Worm (Caenorhabditis elegans) whole organism, L4 larva: ENCODE data around the gene F14E5.8.

Experiments
- F26F4.8 ChIP-seq: fragments of 200-800 bp; sonication (Bioruptor generic); conservative IDR thresholded peaks from 2 replicates; pipeline ENCODE4 v1.3.6; 2022; ENCODE audit warnings: missing genetic modification characterization, missing compliant biosample characterization
- F49E8.2 ChIP-seq: sonication (generic microtip); optimal IDR thresholded peaks from 2 replicates; lab custom pipeline; 2016; ENCODE audit warnings: missing compliant biosample characterization, mild to moderate bottlenecking, missing genetic modification characterization, borderline replicate concordance
- Y105C5A.15 ChIP-seq: fragments of 200-800 bp; sonication (Bioruptor generic); IDR thresholded peaks from 2 replicates; pipeline ENCODE4 v1.3.6; 2022; ENCODE audit warnings: missing genetic modification characterization, missing compliant biosample characterization
- Y75B8A.6 ChIP-seq: fragments of 200-800 bp; sonication (Bioruptor generic); IDR thresholded peaks from 2 replicates; pipeline ENCODE4 v1.3.6; 2022; ENCODE audit warnings: missing genetic modification reagents, missing genetic modification characterization, missing compliant biosample characterization
- ZK337.2 ChIP-seq: fragments of 200-800 bp; sonication (Bioruptor generic); IDR thresholded peaks from 2 replicates; pipeline ENCODE4 v1.3.6; 2022; ENCODE audit warnings: missing genetic modification reagents, missing genetic modification characterization, missing compliant biosample characterization
- aly-2 ChIP-seq: sonication (generic microtip); optimal IDR thresholded peaks from 2 replicates; lab custom pipeline; 2018; ENCODE audit warnings: missing biosample characterization, missing genetic modification characterization
- arid-1 ChIP-seq: fragments of 200-800 bp; sonication (Bioruptor generic); conservative IDR thresholded peaks from 2 replicates; pipeline ENCODE4 v1.3.6; 2022; ENCODE audit warnings: missing genetic modification reagents, missing genetic modification characterization, missing compliant biosample characterization
- attf-4 ChIP-seq: sonication (generic microtip); optimal IDR thresholded peaks from 3 replicates; lab custom pipeline; 2017; ENCODE audit warnings: missing biosample characterization, missing genetic modification characterization
- ceh-20 ChIP-seq: fragments of 200-800 bp; sonication (Bioruptor generic); IDR thresholded peaks from 2 replicates; pipeline ENCODE4 v1.3.6; 2022; ENCODE audit warnings: missing genetic modification reagents, missing genetic modification characterization, missing compliant biosample characterization
- ces-1 ChIP-seq: fragments of 150-350 bp; sonication (generic microtip); optimal IDR thresholded peaks from 4 replicates; lab custom pipeline; 2014; ENCODE audit warnings: missing biosample characterization, missing genetic modification reagents, missing genetic modification characterization
- daf-12 ChIP-seq: fragments of 150-350 bp; optimal IDR thresholded peaks from 2 replicates; lab custom pipeline; 2014; ENCODE audit warnings: missing biosample characterization, missing genetic modification reagents, missing genetic modification characterization
- daf-16 ChIP-seq, 3 experiments: sonication (generic microtip); optimal IDR thresholded peaks; 2 replicates each; lab custom pipeline; 2016 to 2017; ENCODE audit warnings: missing genetic modification characterization in 3 of 3, missing genetic modification reagents in 3 of 3, mild to moderate bottlenecking in 2 of 3, missing compliant biosample characterization in 2 of 3, missing biosample characterization in 1 of 3, moderate library complexity in 1 of 3
- daf-19 ChIP-seq: fragments of 200-800 bp; sonication (Bioruptor generic); conservative IDR thresholded peaks from 2 replicates; pipeline ENCODE4 v1.3.6; 2022; ENCODE audit warnings: missing genetic modification characterization, missing compliant biosample characterization
- dmd-6 ChIP-seq: fragments of 200-800 bp; sonication (Bioruptor generic); IDR thresholded peaks from 2 replicates; pipeline ENCODE4 v1.3.6; 2022; ENCODE audit warnings: missing genetic modification reagents, missing genetic modification characterization, missing compliant biosample characterization
- dmd-8 ChIP-seq: fragments of 200-800 bp; sonication (Bioruptor generic); IDR thresholded peaks from 2 replicates; pipeline ENCODE4 v1.3.6; 2022; ENCODE audit warnings: missing genetic modification characterization, missing compliant biosample characterization
- duxl-1 ChIP-seq: sonication (generic microtip); optimal IDR thresholded peaks from 2 replicates; lab custom pipeline; 2016; ENCODE audit warnings: mild to moderate bottlenecking, missing genetic modification characterization, moderate library complexity, missing compliant biosample characterization; ENCODE audit not compliant: poor library complexity
- dve-1 ChIP-seq: sonication (generic microtip); optimal IDR thresholded peaks from 2 replicates; lab custom pipeline; 2017; ENCODE audit warnings: antibody characterized with exemption, mild to moderate bottlenecking, missing genetic modification characterization, missing compliant biosample characterization; ENCODE audit not compliant: insufficient read depth
- egl-43 ChIP-seq: fragments of 200-800 bp; sonication (Bioruptor generic); IDR thresholded peaks from 2 replicates; pipeline ENCODE4 v1.3.6; 2022; ENCODE audit warnings: missing genetic modification reagents, missing genetic modification characterization, missing compliant biosample characterization
- lim-7 ChIP-seq: fragments of 200-800 bp; sonication (Bioruptor generic); IDR thresholded peaks from 2 replicates; pipeline ENCODE4 v1.3.6; 2022; ENCODE audit warnings: missing genetic modification characterization, missing compliant biosample characterization
- lin-1 ChIP-seq: fragments of 200-800 bp; sonication (Bioruptor generic); IDR thresholded peaks from 2 replicates; pipeline ENCODE4 v1.3.6; 2022; ENCODE audit warnings: missing genetic modification reagents, missing genetic modification characterization, missing compliant biosample characterization
- lin-29 ChIP-seq: fragments of 200-800 bp; sonication (Bioruptor generic); IDR thresholded peaks from 2 replicates; pipeline ENCODE4 v1.3.6; 2022; ENCODE audit warnings: missing genetic modification reagents, missing genetic modification characterization, missing compliant biosample characterization
- lin-38 ChIP-seq: fragments of 200-800 bp; sonication (Bioruptor generic); IDR thresholded peaks from 2 replicates; pipeline ENCODE4 v1.3.6; 2022; ENCODE audit warnings: missing genetic modification reagents, missing genetic modification characterization, missing compliant biosample characterization
- lin-39 ChIP-seq: fragments of 150-350 bp; optimal IDR thresholded peaks from 2 replicates; lab custom pipeline; 2014; ENCODE audit warnings: missing biosample characterization, missing genetic modification reagents, missing genetic modification characterization
- lir-3 ChIP-seq: sonication (generic microtip); optimal IDR thresholded peaks from 2 replicates; lab custom pipeline; 2016; ENCODE audit warnings: mild to moderate bottlenecking, missing genetic modification characterization, missing compliant biosample characterization
- lsy-2 ChIP-seq, 2 experiments: fragments of 150-350 bp in 1 of 2; sonication (generic microtip) in 1 of 2; optimal IDR thresholded peaks; 2 replicates each; lab custom pipeline; 2014 to 2017; ENCODE audit warnings: missing biosample characterization in 2 of 2, missing genetic modification characterization in 2 of 2
- madf-5 ChIP-seq, 2 experiments: fragments of 200-800 bp; sonication (Bioruptor generic); IDR thresholded peaks; 2 replicates each; pipeline ENCODE4 v1.3.6; 2022; ENCODE audit warnings: missing compliant biosample characterization in 2 of 2, missing genetic modification characterization in 2 of 2
- mdt-29 ChIP-seq: fragments of 200-800 bp; sonication (Bioruptor generic); IDR thresholded peaks from 2 replicates; pipeline ENCODE4 v1.3.6; 2022; ENCODE audit warnings: missing genetic modification reagents, missing genetic modification characterization, missing compliant biosample characterization
- mep-1 ChIP-seq: fragments of 150-350 bp; sonication (generic microtip); optimal IDR thresholded peaks from 3 replicates; lab custom pipeline; 2014; ENCODE audit warnings: missing biosample characterization, missing genetic modification characterization
- mxl-3 ChIP-seq: fragments of 200-800 bp; sonication (Bioruptor generic); optimal IDR thresholded peaks from 2 replicates; lab custom pipeline; 2018; ENCODE audit warnings: mild to moderate bottlenecking, missing genetic modification characterization, missing compliant biosample characterization
- nhr-102 ChIP-seq: sonication (generic microtip); optimal IDR thresholded peaks from 2 replicates; lab custom pipeline; 2016; ENCODE audit warnings: mild to moderate bottlenecking, missing genetic modification characterization, moderate library complexity, missing compliant biosample characterization
- nhr-11 ChIP-seq: fragments of 150-350 bp; optimal IDR thresholded peaks from 2 replicates; lab custom pipeline; 2014; ENCODE audit warnings: missing biosample characterization, missing genetic modification characterization
- nhr-111 ChIP-seq: fragments of 200-800 bp; sonication (Bioruptor generic); optimal IDR thresholded peaks from 2 replicates; lab custom pipeline; 2018; ENCODE audit warnings: mild to moderate bottlenecking, missing genetic modification characterization, missing compliant biosample characterization
- nhr-237 ChIP-seq: sonication (generic microtip); optimal IDR thresholded peaks from 2 replicates; lab custom pipeline; 2017; ENCODE audit warnings: missing biosample characterization, missing genetic modification characterization
- nhr-25 ChIP-seq: sonication (generic microtip); optimal IDR thresholded peaks from 2 replicates; lab custom pipeline; 2017; ENCODE audit warnings: missing genetic modification characterization, mild to moderate bottlenecking, missing compliant biosample characterization, antibody characterized with exemption, moderate library complexity, borderline replicate concordance; ENCODE audit not compliant: insufficient read depth
- nhr-41 ChIP-seq: fragments of 200-800 bp; sonication (Bioruptor generic); IDR thresholded peaks from 2 replicates; pipeline ENCODE4 v1.3.6; 2022; ENCODE audit warnings: missing genetic modification reagents, missing genetic modification characterization, missing compliant biosample characterization
- nhr-42 ChIP-seq: fragments of 200-800 bp; sonication (Bioruptor generic); IDR thresholded peaks from 2 replicates; pipeline ENCODE4 v1.3.6; 2022; ENCODE audit warnings: missing genetic modification characterization, missing compliant biosample characterization
- nhr-77 ChIP-seq: fragments of 150-350 bp; optimal IDR thresholded peaks from 2 replicates; lab custom pipeline; 2014; ENCODE audit warnings: missing biosample characterization, missing genetic modification characterization
- pha-4 ChIP-seq, 2 experiments: fragments of 150-350 bp in 1 of 2; fragments of 200-800 bp in 1 of 2; sonication (Bioruptor generic) in 1 of 2; IDR thresholded peaks in 1 of 2; optimal IDR thresholded peaks in 1 of 2; 2 replicates each; pipeline versions ENCODE4 v1.3.6 to Lab custom; 2014 to 2022; ENCODE audit warnings: missing genetic modification characterization in 2 of 2, missing genetic modification reagents in 2 of 2, missing biosample characterization in 1 of 2, missing compliant biosample characterization in 1 of 2
- php-3 ChIP-seq: fragments of 200-800 bp; sonication (Bioruptor generic); IDR thresholded peaks from 2 replicates; pipeline ENCODE4 v1.3.6; 2022; ENCODE audit warnings: missing genetic modification reagents, missing genetic modification characterization, missing compliant biosample characterization
- saeg-2 ChIP-seq: fragments of 200-800 bp; sonication (Bioruptor generic); IDR thresholded peaks from 2 replicates; pipeline ENCODE4 v1.3.6; 2022; ENCODE audit warnings: missing genetic modification reagents, missing genetic modification characterization, missing compliant biosample characterization
- skn-1 ChIP-seq: fragments of 150-350 bp; optimal IDR thresholded peaks from 2 replicates; lab custom pipeline; 2014; ENCODE audit warnings: missing biosample characterization, missing genetic modification characterization
- tra-1 ChIP-seq: fragments of 200-800 bp; sonication (Bioruptor generic); IDR thresholded peaks from 2 replicates; pipeline ENCODE4 v1.3.6; 2022; ENCODE audit warnings: missing genetic modification reagents, missing genetic modification characterization, missing compliant biosample characterization
- vab-7 ChIP-seq: fragments of 200-800 bp; sonication (Bioruptor generic); IDR thresholded peaks from 2 replicates; pipeline ENCODE4 v1.3.6; 2022; ENCODE audit warnings: missing genetic modification reagents, missing genetic modification characterization, missing compliant biosample characterization
- zag-1 ChIP-seq: fragments of 150-350 bp; optimal IDR thresholded peaks from 2 replicates; lab custom pipeline; 2014; ENCODE audit warnings: missing biosample characterization, missing genetic modification characterization
- zfp-3 ChIP-seq: fragments of 200-800 bp; sonication (Bioruptor generic); conservative IDR thresholded peaks from 2 replicates; pipeline ENCODE4 v1.3.6; 2022; ENCODE audit warnings: missing genetic modification reagents, missing genetic modification characterization, missing compliant biosample characterization
- zip-11 ChIP-seq: fragments of 200-800 bp; sonication (Bioruptor generic); IDR thresholded peaks from 2 replicates; pipeline ENCODE4 v1.3.6; 2022; ENCODE audit warnings: missing genetic modification characterization, missing compliant biosample characterization
- ztf-11 ChIP-seq: fragments of 150-350 bp; optimal IDR thresholded peaks from 2 replicates; lab custom pipeline; 2014; ENCODE audit warnings: missing biosample characterization, missing genetic modification characterization
- ztf-7 ChIP-seq: fragments of 150-350 bp; optimal IDR thresholded peaks from 2 replicates; lab custom pipeline; 2014; ENCODE audit warnings: missing biosample characterization, missing genetic modification characterization

The F14E5.8 gene

ce11 chrII:8441519-8441918, 21.6 kb downstream of the F14E5.8 start (continued):
- TF ChIP-seq egl-43 (GFP tag; lab: Robert Waterston, UW) (peak; percentile 93), attf-4 (tag; lab: Kevin White, UChicago) (no peak), nhr-111 (peak; percentile 75), lin-38 (peak; percentile 85), ztf-11 (no peak), saeg-2 (GFP tag; lab: Robert Waterston, UW) (peak; percentile 31; the same call in 1 of the 2 replicates), dve-1 (tag; lab: Kevin White, UChicago) (no peak), duxl-1 (tag; lab: Kevin White, UChicago) (peak; percentile 80), ZK337.2 (0 out of 2 replicates have a peak, but pooled peaks have one; percentile 25), daf-19 (GFP tag; lab: Robert Waterston, UW) (peak; percentile 86), F49E8.2 (tag; lab: Kevin White, UChicago) (peak; percentile 59), nhr-41 (GFP tag; lab: Robert Waterston, UW) (0 out of 2 replicates have a peak, but pooled peaks have one; percentile 66), daf-12 (tag; lab: Kevin White, UChicago) (no peak), ceh-20 (GFP tag; lab: Robert Waterston, UW) (peak; percentile 71; the same call in 1 of the 2 replicates), Y75B8A.6 (GFP tag; lab: Robert Waterston, UW) (peak; percentile 82; the same call in 1 of the 2 replicates), nhr-237 (tag; lab: Kevin White, UChicago) (no peak), aly-2 (tag; lab: Kevin White, UChicago) (no peak), daf-16 (GFP tag; optimal IDR thresholded peaks at IDR 0.05; lab: Kevin White, UChicago) (peak; percentile 37 to 88), daf-16 (tag; optimal IDR thresholded peaks at IDR 0.05; lab: Kevin White, UChicago) (no peak), lin-1 (peak; percentile 75), lir-3 (tag; lab: Kevin White, UChicago) (peak; percentile 85), zag-1 (tag; lab: Kevin White, UChicago) (no peak), mxl-3 (GFP tag; lab: Kevin White, UChicago) (peak; percentile 50), tra-1 (GFP tag; lab: Robert Waterston, UW) (peak; percentile 79), skn-1 (tag; lab: Kevin White, UChicago) (no peak), zfp-3 (GFP tag; lab: Robert Waterston, UW) (peak; percentile 79; the same call in 1 of the 2 replicates), dmd-6 (peak; percentile 20; the same call in 1 of the 2 replicates), nhr-77 (tag; lab: Kevin White, UChicago) (no peak), lsy-2 (tag; optimal IDR thresholded peaks at IDR 0.05; lab: Kevin White, UChicago) (peak in 1 of 2 experiments; percentile 32), nhr-102 (tag; lab: Kevin White, UChicago) (peak; percentile 55), F26F4.8 (GFP tag; lab: Robert Waterston, UW) (peak; percentile 99), Y105C5A.15 (0 out of 2 replicates have a peak, but pooled peaks have one; percentile 48)

DNA sequence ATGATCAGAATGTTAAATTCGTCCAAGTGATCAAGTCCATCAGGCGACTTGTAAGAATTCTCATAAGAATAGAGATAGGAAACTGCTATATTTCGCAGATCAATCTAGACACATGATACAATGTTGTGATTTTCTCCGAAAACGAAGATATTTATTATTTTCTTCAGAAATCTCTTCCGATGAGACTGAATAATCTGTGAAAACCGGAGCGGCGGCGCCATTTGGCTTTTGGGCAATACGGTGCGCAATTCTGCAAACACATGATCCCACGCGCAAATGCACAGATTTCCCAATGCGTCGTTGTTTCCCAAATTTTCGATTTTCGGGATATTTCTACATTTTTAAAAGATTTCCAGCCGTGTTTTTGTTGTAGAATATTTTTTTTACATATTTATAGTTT, 22.3 kb downstream of the F14E5.8 start:
- TF ChIP-seq mdt-29 (GFP tag; lab: Robert Waterston, UW) (no peak), madf-5 (GFP tag; IDR thresholded peaks at IDR 0.05; lab: Robert Waterston, UW) (no peak), ces-1 (GFP tag; lab: Kevin White, UChicago) (no peak), zip-11 (no peak), pha-4 (GFP tag; IDR thresholded peaks at IDR 0.05; lab: Robert Waterston, UW) (no peak), pha-4 (tag; optimal IDR thresholded peaks at IDR 0.05; lab: Kevin White, UChicago) (no peak), duxl-1 (tag; lab: Kevin White, UChicago) (peak; percentile 39), php-3 (GFP tag; lab: Robert Waterston, UW) (no peak), lin-29 (GFP tag; lab: Robert Waterston, UW) (no peak), dmd-8 (GFP tag; lab: Robert Waterston, UW) (no peak), lim-7 (GFP tag; lab: Robert Waterston, UW) (no peak), zag-1 (tag; lab: Kevin White, UChicago) (no peak), nhr-42 (no peak), F49E8.2 (tag; lab: Kevin White, UChicago) (no peak), nhr-25 (no peak), mxl-3 (GFP tag; lab: Kevin White, UChicago) (no peak), vab-7 (GFP tag; lab: Robert Waterston, UW) (no peak), ztf-7 (no peak), nhr-237 (tag; lab: Kevin White, UChicago) (no peak), mep-1 (tag; lab: Kevin White, UChicago) (peak; percentile 48), arid-1 (GFP tag; lab: Robert Waterston, UW) (no peak), lin-1 (no peak), lin-39 (tag; lab: Kevin White, UChicago) (no peak), nhr-11 (tag; lab: Kevin White, UChicago) (no peak)
